Fruit fly (Drosophila melanogaster) whole organism, prepupa: ENCODE results near the gene CG11345.

ENCODE experiments used
- CG15336 ChIP-seq: fragments of 200-800 bp; sonication (Bioruptor generic); IDR thresholded peaks from 2 replicates; pipeline ENCODE4 v1.3.6; 2022; ENCODE audit warnings: missing biosample characterization, missing genetic modification characterization
- CG1621 ChIP-seq: fragments of 200-800 bp; sonication (Bioruptor generic); optimal IDR thresholded peaks from 3 replicates; lab custom pipeline; 2018; ENCODE audit warnings: missing biosample characterization, mild to moderate bottlenecking, missing genetic modification characterization
- CG4318 ChIP-seq: fragments of 200-800 bp; sonication (Bioruptor generic); optimal IDR thresholded peaks from 3 replicates; lab custom pipeline; 2017; ENCODE audit warnings: missing biosample characterization, mild to moderate bottlenecking, missing genetic modification characterization
- CG6792 ChIP-seq: fragments of 200-800 bp; sonication (Bioruptor generic); optimal IDR thresholded peaks from 3 replicates; lab custom pipeline; 2016; ENCODE audit warnings: missing biosample characterization, missing genetic modification characterization
- CG8119 ChIP-seq: fragments of 200-800 bp; sonication (Bioruptor generic); IDR thresholded peaks from 3 replicates; pipeline ENCODE4 v1.3.6; 2022; ENCODE audit warnings: missing biosample characterization, missing genetic modification characterization
- Eip93F ChIP-seq: fragments of 200-800 bp; sonication (Bioruptor generic); optimal IDR thresholded peaks from 2 replicates; lab custom pipeline; 2016; ENCODE audit warnings: missing biosample characterization, mild to moderate bottlenecking, missing genetic modification characterization
- Lpt ChIP-seq: fragments of 200-800 bp; sonication (Bioruptor generic); optimal IDR thresholded peaks from 3 replicates; lab custom pipeline; 2016; ENCODE audit warnings: missing biosample characterization, missing genetic modification characterization
- fkh ChIP-seq: fragments of 200-800 bp; sonication (Bioruptor generic); optimal IDR thresholded peaks from 3 replicates; lab custom pipeline; 2017; ENCODE audit warnings: missing biosample characterization, mild to moderate bottlenecking, missing genetic modification characterization, moderate library complexity

dm6 chr3L:4493609-4494008 is 35.6 kb upstream of the CG11345 start:
- TF ChIP-seq Lpt (GFP tag; lab: Kevin White, UChicago) (no peak), CG1621 (tag; lab: Kevin White, UChicago) (no peak), CG4318 (no peak), Eip93F (GFP tag; lab: Kevin White, UChicago) (no peak), CG6792 (GFP tag; lab: Kevin White, UChicago) (no peak), fkh (GFP tag; lab: Kevin White, UChicago) (no peak), CG15336 (GFP tag; lab: Robert Waterston, UW) (no peak), CG8119 (GFP tag; lab: Robert Waterston, UW) (no peak)
